Worm (Caenorhabditis elegans): ENCODE data around the gene ced-10.

Gene ced-10

DNA sequence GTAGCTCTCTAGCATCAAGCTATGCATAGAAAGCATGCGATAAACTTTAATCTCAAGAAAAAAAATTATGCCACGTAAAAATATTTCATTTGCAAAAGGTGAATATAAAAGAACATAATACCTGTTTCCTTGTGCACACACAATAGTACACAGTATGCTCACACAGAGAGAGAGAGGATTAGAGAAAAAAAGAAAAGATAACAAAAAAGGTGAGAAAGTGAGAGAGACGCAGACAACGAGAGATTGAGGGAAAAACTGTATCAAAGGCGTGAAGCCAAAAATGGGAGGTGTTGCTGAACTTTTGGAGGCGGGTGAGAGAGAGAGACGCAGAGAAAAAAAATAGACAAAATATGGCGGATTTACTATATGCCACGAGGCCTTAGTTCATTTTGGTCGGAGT is 39.0 kb upstream of the ced-10 start:
- TF ChIP-seq ceh-19 (GFP tag; optimal IDR thresholded peaks at IDR 0.05) (no peak), elt-2 (tag; optimal IDR thresholded peaks at IDR 0.05) (peak; percentile 38), ceh-34 (tag; optimal IDR thresholded peaks at IDR 0.05) (no peak), tbx-2 (tag; optimal IDR thresholded peaks at IDR 0.05) (peak; percentile 26), pqm-1 (tag; optimal IDR thresholded peaks at IDR 0.05) (peak; percentile 6), ttx-3 (tag; optimal IDR thresholded peaks at IDR 0.05) (no peak)

DNA sequence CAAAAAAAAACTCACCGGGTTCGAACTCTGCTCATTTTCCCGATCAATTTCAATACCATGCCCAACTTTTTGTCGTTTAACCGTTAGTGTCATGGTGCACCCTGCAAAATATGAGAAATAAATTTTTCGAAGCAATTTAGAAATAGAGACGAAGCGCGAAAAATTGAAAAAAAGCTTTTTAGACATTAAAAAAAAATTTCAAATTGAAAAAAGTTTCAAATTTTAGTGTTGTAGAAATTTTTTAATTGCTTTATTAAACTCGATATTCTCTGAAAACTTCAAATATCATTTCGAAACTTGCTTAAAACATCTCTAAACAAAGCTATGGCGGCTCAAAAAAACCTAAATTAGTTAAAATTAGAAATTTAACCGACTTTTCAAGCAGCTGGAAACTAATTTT is 38.2 kb upstream of the ced-10 start, which contains the start of gene nstp-6:
Gene nstp-6 (minus strand): TSS at position 101 of the 400 bp plus-strand sequence.
- TF ChIP-seq ceh-31 (tag; optimal IDR thresholded peaks at IDR 0.05) (no peak), pax-1 (tag; optimal IDR thresholded peaks at IDR 0.05) (no peak), F13H6.1 (tag; optimal IDR thresholded peaks at IDR 0.05) (no peak), sox-2 (GFP tag; IDR thresholded peaks at IDR 0.05) (no peak), nhr-232 (tag; optimal IDR thresholded peaks at IDR 0.05) (no peak), pros-1 (tag; optimal IDR thresholded peaks at IDR 0.05) (no peak), pha-4 (tag; optimal IDR thresholded peaks at IDR 0.05) (no peak), pag-3 (tag; optimal IDR thresholded peaks at IDR 0.05; ENCODE audit: borderline replicate concordance) (no peak)

DNA sequence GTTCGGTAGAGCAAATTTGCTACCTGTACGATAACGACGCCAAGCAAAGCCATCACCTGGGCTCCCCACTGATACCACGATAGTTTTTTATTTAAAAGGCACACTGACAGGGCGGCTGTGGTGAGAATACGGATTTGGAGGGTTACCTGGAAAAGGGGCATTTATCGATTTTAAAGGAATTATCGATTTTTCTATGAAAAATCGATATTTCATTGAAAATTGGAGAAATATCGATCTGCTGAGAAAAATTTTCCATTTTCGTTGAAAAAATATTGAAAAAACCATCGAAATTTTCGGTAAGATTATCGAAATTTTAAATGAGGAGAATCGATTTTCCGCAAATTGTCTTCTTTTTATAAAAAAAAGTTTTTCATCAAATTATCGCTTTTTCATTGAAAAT is 35.7 kb upstream of the ced-10 start:
- TF ChIP-seq hlh-30 (tag; optimal IDR thresholded peaks at IDR 0.05; ENCODE audit: insufficient read depth) (no peak), nhr-232 (tag; optimal IDR thresholded peaks at IDR 0.05) (no peak)

DNA sequence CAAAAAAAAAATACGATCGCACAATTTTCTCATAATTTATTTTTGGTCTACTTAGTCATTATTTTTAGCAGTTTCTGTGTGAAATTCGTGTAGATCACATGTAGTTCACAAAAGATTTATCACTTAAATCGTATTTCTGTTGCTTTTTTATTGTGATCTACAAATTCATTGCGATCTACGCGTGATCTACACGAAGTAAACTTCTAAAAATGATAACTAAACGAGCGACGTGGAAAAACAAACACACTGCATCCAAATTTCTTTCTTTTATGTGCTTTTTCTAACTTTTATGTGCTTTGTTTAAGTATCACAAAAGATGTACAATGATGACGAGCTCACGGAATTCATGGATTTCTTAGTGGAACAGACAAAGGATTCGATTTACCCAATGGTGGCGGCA is 30.5 kb upstream of the ced-10 start, which contains the start of gene B0212.3:
Gene B0212.3 (plus strand): TSS at position 301 of the 400 bp plus-strand sequence.
- TF ChIP-seq zip-5 (tag; optimal IDR thresholded peaks at IDR 0.05) (no peak), unc-42 (tag; optimal IDR thresholded peaks at IDR 0.05) (no peak), mec-3 (tag; optimal IDR thresholded peaks at IDR 0.05; ENCODE audit: borderline replicate concordance) (no peak), ceh-48 (tag; optimal IDR thresholded peaks at IDR 0.05) (no peak), pha-4 (tag; optimal IDR thresholded peaks at IDR 0.05) (no peak), che-1 (tag; optimal IDR thresholded peaks at IDR 0.05) (no peak), ceh-30 (tag; optimal IDR thresholded peaks at IDR 0.05) (no peak), ceh-6 (GFP tag; optimal IDR thresholded peaks at IDR 0.05) (no peak), rnt-1 (tag; optimal IDR thresholded peaks at IDR 0.05) (no peak), C38D4.7 (GFP tag; optimal IDR thresholded peaks at IDR 0.05) (no peak), F13H6.1 (tag; optimal IDR thresholded peaks at IDR 0.05) (no peak), ztf-16 (tag; optimal IDR thresholded peaks at IDR 0.05) (no peak), syd-9 (tag; optimal IDR thresholded peaks at IDR 0.05) (no peak)

DNA sequence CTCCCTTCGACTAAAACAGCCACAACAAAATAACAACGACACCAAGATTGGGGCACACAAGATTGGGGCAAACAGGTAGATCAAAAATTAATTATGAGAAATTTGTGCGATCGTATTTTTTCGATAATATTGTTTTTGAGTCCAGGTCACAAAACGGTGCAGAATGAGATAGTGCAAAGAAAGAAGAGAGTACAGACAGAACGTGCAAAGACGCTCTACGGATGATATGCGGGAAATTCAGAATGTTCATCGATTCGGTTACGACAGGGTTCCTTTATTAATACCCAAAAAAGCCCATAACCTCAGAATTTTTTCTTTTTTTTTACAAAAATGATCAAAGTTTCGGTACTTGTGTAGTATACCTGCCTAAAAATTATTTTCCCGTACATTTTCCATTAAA is 29.9 kb upstream of the ced-10 start:
- no peak for TF ChIP-seq unc-86 (tag; optimal IDR thresholded peaks at IDR 0.05)
- no peak for TF ChIP-seq ceh-19 (GFP tag; optimal IDR thresholded peaks at IDR 0.05)
- TF ChIP-seq lin-11 (tag; optimal IDR thresholded peaks at IDR 0.05): no peak
- TF ChIP-seq nfya-1 (tag; optimal IDR thresholded peaks at IDR 0.05): no peak
- no peak for TF ChIP-seq hlh-8 (tag; optimal IDR thresholded peaks at IDR 0.05)
- no peak for TF ChIP-seq ttx-3 (tag; optimal IDR thresholded peaks at IDR 0.05)
- no peak for TF ChIP-seq Y22D7AL.16 (tag; optimal IDR thresholded peaks at IDR 0.05)
- no peak for TF ChIP-seq unc-42 (tag; optimal IDR thresholded peaks at IDR 0.05)
- no peak for TF ChIP-seq madf-2 (tag; optimal IDR thresholded peaks at IDR 0.05)
- no peak for TF ChIP-seq ceh-9 (tag; optimal IDR thresholded peaks at IDR 0.05)
- no peak for TF ChIP-seq hlh-13 (GFP tag; optimal IDR thresholded peaks at IDR 0.05)
- TF ChIP-seq ceh-6 (GFP tag; optimal IDR thresholded peaks at IDR 0.05): no peak
- TF ChIP-seq eyg-1 (tag; optimal IDR thresholded peaks at IDR 0.05): no peak
- TF ChIP-seq dmd-4 (tag; optimal IDR thresholded peaks at IDR 0.05; ENCODE audit: borderline replicate concordance): no peak

All from whole organism, late embryonic.